Worm (Caenorhabditis elegans): ENCODE measurements around the gene Y25C1A.14.

Gene Y25C1A.14

DNA sequence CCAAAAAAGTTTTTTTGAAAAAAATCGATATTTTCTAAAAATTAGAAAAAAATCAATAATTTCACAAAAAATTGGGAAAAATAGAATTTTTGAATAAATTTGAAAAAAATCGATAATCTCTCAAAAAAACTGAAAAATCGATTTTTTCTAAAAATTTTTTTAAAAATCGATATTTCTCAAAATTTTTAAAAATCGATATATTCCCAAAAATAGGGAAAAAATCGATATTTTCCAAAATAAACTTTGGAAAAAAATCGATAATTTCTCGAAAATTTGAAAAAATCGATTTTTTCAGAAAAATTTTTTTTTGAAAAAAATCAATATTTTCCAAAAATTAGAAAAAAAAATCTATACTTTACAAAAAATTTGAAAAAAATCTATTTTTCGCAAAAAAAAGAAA, 32.1 kb downstream of the Y25C1A.14 start:
- TF ChIP-seq zip-8 (tag; optimal IDR thresholded peaks at IDR 0.05), result no peak
- TF ChIP-seq snpc-4 (tag; optimal IDR thresholded peaks at IDR 0.05), result no peak

ce11 chrII:3063984-3064383, 32.8 kb downstream of the Y25C1A.14 start:
- TF ChIP-seq elt-1 (tag; optimal IDR thresholded peaks at IDR 0.05; ENCODE audit: borderline replicate concordance, insufficient read depth) (no peak), nhr-28 (tag; optimal IDR thresholded peaks at IDR 0.05) (no peak), cnd-1 (tag; optimal IDR thresholded peaks at IDR 0.05) (no peak), flh-1 (GFP tag; optimal IDR thresholded peaks at IDR 0.05) (no peak), nhr-12 (tag; optimal IDR thresholded peaks at IDR 0.05) (no peak), ztf-11 (tag; optimal IDR thresholded peaks at IDR 0.05) (no peak), blmp-1 (tag; optimal IDR thresholded peaks at IDR 0.05) (no peak), mls-2 (tag; optimal IDR thresholded peaks at IDR 0.05) (no peak), unc-62 (GFP tag; optimal IDR thresholded peaks at IDR 0.05) (no peak), lin-13 (tag; optimal IDR thresholded peaks at IDR 0.05) (no peak), elt-3 (tag; optimal IDR thresholded peaks at IDR 0.05) (no peak), sptf-1 (tag; optimal IDR thresholded peaks at IDR 0.05) (no peak), M03D4.4 (tag; optimal IDR thresholded peaks at IDR 0.05) (no peak), bed-3 (GFP tag; optimal IDR thresholded peaks at IDR 0.05) (no peak), nhr-76 (tag; optimal IDR thresholded peaks at IDR 0.05) (no peak)

- TF ChIP-seq elt-3 (tag; optimal IDR thresholded peaks at IDR 0.05) (no peak), nhr-12 (tag; optimal IDR thresholded peaks at IDR 0.05) (no peak), ceh-39 (tag; optimal IDR thresholded peaks at IDR 0.05) (no peak), sptf-1 (tag; optimal IDR thresholded peaks at IDR 0.05) (no peak), ceh-43 (GFP tag; optimal IDR thresholded peaks at IDR 0.05) (no peak), zip-8 (tag; optimal IDR thresholded peaks at IDR 0.05) (no peak), snpc-4 (tag; optimal IDR thresholded peaks at IDR 0.05) (no peak), ces-1 (GFP tag; optimal IDR thresholded peaks at IDR 0.05) (peak; percentile 16), sem-2 (GFP tag; optimal IDR thresholded peaks at IDR 0.05) (no peak)
Observed at ce11 chrII:3063366-3063765, 33.4 kb downstream of the Y25C1A.14 start.

DNA sequence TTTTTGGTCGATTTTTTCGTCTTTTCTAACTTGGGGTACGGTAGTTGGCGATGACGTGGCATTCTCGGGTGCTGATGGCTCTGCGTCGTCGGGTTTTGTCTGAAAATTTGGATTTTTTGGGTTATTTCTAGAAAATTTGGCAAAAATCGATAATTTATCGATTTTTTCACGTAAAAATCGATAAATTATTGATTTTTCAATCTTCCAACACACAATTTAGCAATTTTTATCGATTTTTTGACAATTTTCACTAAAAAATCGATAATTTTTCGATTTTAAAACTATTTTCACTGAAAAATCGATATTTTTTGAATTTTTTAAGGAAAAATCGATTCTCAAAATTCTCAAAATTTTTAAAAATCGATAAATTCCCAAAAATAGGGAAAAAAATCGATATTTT, 33.9 kb downstream of the Y25C1A.14 start:
- TF ChIP-seq ceh-39 (tag; optimal IDR thresholded peaks at IDR 0.05) (no peak), nhr-237 (tag; optimal IDR thresholded peaks at IDR 0.05) (no peak), elt-1 (tag; optimal IDR thresholded peaks at IDR 0.05; ENCODE audit: borderline replicate concordance, insufficient read depth) (no peak), mls-2 (tag; optimal IDR thresholded peaks at IDR 0.05) (no peak), ceh-43 (GFP tag; optimal IDR thresholded peaks at IDR 0.05) (no peak), snpc-4 (tag; optimal IDR thresholded peaks at IDR 0.05) (no peak), lin-32 (GFP tag; optimal IDR thresholded peaks at IDR 0.05) (no peak), tbx-8 (GFP tag; optimal IDR thresholded peaks at IDR 0.05) (no peak), ham-2 (GFP tag; optimal IDR thresholded peaks at IDR 0.05) (no peak), ztf-11 (tag; optimal IDR thresholded peaks at IDR 0.05) (no peak)

ce11 chrII:3062222-3062621, 34.5 kb downstream of the Y25C1A.14 start:
- no peak for TF ChIP-seq elt-1 (tag; optimal IDR thresholded peaks at IDR 0.05; ENCODE audit: borderline replicate concordance, insufficient read depth)
- no peak for TF ChIP-seq mab-5 (tag; optimal IDR thresholded peaks at IDR 0.05)

ce11 chrII:3061605-3062004, 35.2 kb downstream of the Y25C1A.14 start:
- no peak for TF ChIP-seq nhr-28 (tag; optimal IDR thresholded peaks at IDR 0.05)

DNA sequence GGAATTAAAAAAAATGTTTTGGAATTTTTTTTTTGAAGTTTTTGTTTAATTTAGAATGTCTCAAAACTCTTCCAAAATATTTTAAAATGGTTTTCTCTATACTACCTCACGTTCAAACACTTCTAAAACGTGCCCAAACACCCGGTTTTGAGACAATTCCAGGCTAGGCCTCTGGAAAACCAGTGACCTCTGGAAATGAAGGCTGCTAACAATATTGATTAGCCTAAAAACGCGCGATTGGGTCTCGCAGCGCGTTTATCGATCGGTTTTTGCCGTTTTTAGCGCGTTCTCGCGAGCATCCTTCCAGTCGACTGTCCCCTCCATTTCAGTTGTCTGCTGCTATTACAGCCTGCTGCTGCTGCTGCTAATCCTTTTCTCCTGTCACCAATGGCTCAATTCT, 36.0 kb downstream of the Y25C1A.14 start, which contains the start of gene Y25C1A.6:
Y25C1A.6 (plus strand) TSS at position 301 of the 400 bp plus-strand sequence.
- TF ChIP-seq elt-1 (tag; optimal IDR thresholded peaks at IDR 0.05; ENCODE audit: borderline replicate concordance, insufficient read depth) (no peak), drap-1 (GFP tag; optimal IDR thresholded peaks at IDR 0.05) (no peak), pha-4 (tag; optimal IDR thresholded peaks at IDR 0.05) (no peak), unc-62 (GFP tag; optimal IDR thresholded peaks at IDR 0.05) (no peak), blmp-1 (tag; optimal IDR thresholded peaks at IDR 0.05) (no peak), snpc-4 (tag; optimal IDR thresholded peaks at IDR 0.05) (no peak), mab-5 (tag; optimal IDR thresholded peaks at IDR 0.05) (no peak), zip-8 (tag; optimal IDR thresholded peaks at IDR 0.05) (no peak), M03D4.4 (tag; optimal IDR thresholded peaks at IDR 0.05) (no peak), ztf-11 (tag; optimal IDR thresholded peaks at IDR 0.05) (no peak), unc-120 (tag; optimal IDR thresholded peaks at IDR 0.05; ENCODE audit: poor library complexity, severe bottlenecking) (no peak), ces-1 (GFP tag; optimal IDR thresholded peaks at IDR 0.05) (no peak), tbx-8 (GFP tag; optimal IDR thresholded peaks at IDR 0.05) (no peak), nhr-28 (tag; optimal IDR thresholded peaks at IDR 0.05) (no peak), lin-32 (GFP tag; optimal IDR thresholded peaks at IDR 0.05) (no peak)
